Fruit fly (Drosophila melanogaster): ENCODE results near the gene salm.

DNA sequence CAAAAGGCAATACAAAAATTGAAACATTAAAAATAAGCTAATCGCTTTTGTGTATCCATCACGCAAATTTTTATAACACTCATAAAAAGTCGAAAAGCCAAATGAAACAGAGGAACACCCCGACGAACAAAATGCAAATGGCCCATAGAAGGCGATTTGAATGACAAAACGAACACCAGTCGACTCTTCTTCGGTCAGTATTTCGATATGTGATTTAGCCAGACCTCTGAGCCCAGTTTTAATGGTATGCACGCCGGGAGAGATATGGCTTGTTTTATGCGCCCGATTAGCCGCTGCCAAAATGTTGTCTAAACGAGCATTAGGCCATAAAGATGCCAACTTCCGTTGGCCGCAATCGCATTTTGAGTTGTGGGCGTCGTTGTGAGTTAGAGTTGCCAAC, 22.7 kb upstream of the salm start:
- TF ChIP-seq ey (GFP tag; optimal IDR thresholded peaks at IDR 0.05): no peak
- no peak for TF ChIP-seq fru (GFP tag; optimal IDR thresholded peaks at IDR 0.05)
- TF ChIP-seq tai (GFP tag; optimal IDR thresholded peaks at IDR 0.05): no peak
- no peak for TF ChIP-seq jim (GFP tag; optimal IDR thresholded peaks at IDR 0.05)
- no peak for TF ChIP-seq OdsH (GFP tag; optimal IDR thresholded peaks at IDR 0.05)
- TF ChIP-seq dsf (GFP tag; optimal IDR thresholded peaks at IDR 0.05; ENCODE audit: borderline replicate concordance): no peak
- no peak for TF ChIP-seq Abd-B (GFP tag; optimal IDR thresholded peaks at IDR 0.05)
- TF ChIP-seq dmrt93B (GFP tag; optimal IDR thresholded peaks at IDR 0.05): no peak
- no peak for TF ChIP-seq pan (optimal IDR thresholded peaks at IDR 0.05)

Data from whole organism, wandering third instar larva.